Fruit fly (Drosophila melanogaster): Measurements from ENCODE around the gene rumpel.

dm6 chrX:7418294-7418693 is at the start of gene rumpel:
- TF ChIP-seq h (optimal IDR thresholded peaks at IDR 0.05) (no peak), Myc (optimal IDR thresholded peaks at IDR 0.05) (no peak), insv (optimal IDR thresholded peaks at IDR 0.05) (no peak), ttk (optimal IDR thresholded peaks at IDR 0.05) (no peak), Sin3A (optimal IDR thresholded peaks at IDR 0.05) (no peak), psq (optimal IDR thresholded peaks at IDR 0.05) (no peak)
